Worm (Caenorhabditis elegans) whole organism, L1 larva: ENCODE data around the gene R166.2.

Experiments used
- C34B4.2 ChIP-seq: sonication (generic microtip); optimal IDR thresholded peaks from 2 replicates; lab custom pipeline; 2017; ENCODE audit warnings: mild to moderate bottlenecking, missing genetic modification characterization, missing compliant biosample characterization
- ama-1 ChIP-seq: fragments of 150-350 bp; optimal IDR thresholded peaks from 2 replicates; lab custom pipeline; 2014
- ceh-82 ChIP-seq, 3 experiments: fragments of 150-350 bp in 1 of 3; sonication (generic microtip) in 2 of 3; optimal IDR thresholded peaks; 2 replicates each; lab custom pipeline; 2014 to 2017; ENCODE audit warnings: missing biosample characterization in 3 of 3, missing genetic modification characterization in 3 of 3
- egl-27 ChIP-seq, 2 experiments: fragments of 150-350 bp in 1 of 2; sonication (generic microtip); optimal IDR thresholded peaks; 3 replicates each; lab custom pipeline; 2017 to 2018; ENCODE audit warnings: missing biosample characterization in 2 of 2, missing genetic modification characterization in 2 of 2, missing genetic modification reagents in 2 of 2
- fos-1 ChIP-seq: fragments of 150-350 bp; optimal IDR thresholded peaks from 2 replicates; lab custom pipeline; 2014; ENCODE audit warnings: missing biosample characterization, missing genetic modification characterization
- lin-13 ChIP-seq: fragments of 150-350 bp; optimal IDR thresholded peaks from 2 replicates; lab custom pipeline; 2014; ENCODE audit warnings: missing biosample characterization, missing genetic modification reagents, missing genetic modification characterization
- mep-1 ChIP-seq: fragments of 150-350 bp; optimal IDR thresholded peaks from 2 replicates; lab custom pipeline; 2014; ENCODE audit warnings: missing biosample characterization, missing genetic modification characterization
- nhr-237 ChIP-seq: fragments of 150-350 bp; optimal IDR thresholded peaks from 2 replicates; lab custom pipeline; 2014; ENCODE audit warnings: missing biosample characterization, missing genetic modification characterization
- snpc-4 ChIP-seq: fragments of 150-350 bp; optimal IDR thresholded peaks from 2 replicates; lab custom pipeline; 2014; ENCODE audit warnings: missing biosample characterization, missing genetic modification characterization
- swsn-7 ChIP-seq: sonication (generic microtip); optimal IDR thresholded peaks from 2 replicates; lab custom pipeline; 2016; ENCODE audit warnings: missing genetic modification characterization, missing compliant biosample characterization
- unc-86 ChIP-seq: sonication (generic microtip); optimal IDR thresholded peaks from 2 replicates; lab custom pipeline; 2016; ENCODE audit warnings: missing genetic modification characterization, missing compliant biosample characterization

- TF ChIP-seq unc-86 (tag; lab: Kevin White, UChicago) (no peak), snpc-4 (tag; lab: Kevin White, UChicago) (no peak), lin-13 (GFP tag; lab: Kevin White, UChicago) (no peak), egl-27 (tag; optimal IDR thresholded peaks at IDR 0.05; lab: Kevin White, UChicago) (no peak), C34B4.2 (tag; lab: Kevin White, UChicago) (no peak), swsn-7 (tag; lab: Kevin White, UChicago) (no peak), ama-1 (lab: Kevin White, UChicago) (no peak), fos-1 (tag; lab: Kevin White, UChicago) (no peak), mep-1 (tag; lab: Kevin White, UChicago) (no peak), nhr-237 (tag; lab: Kevin White, UChicago) (no peak), ceh-82 (tag; optimal IDR thresholded peaks at IDR 0.05; lab: Kevin White, UChicago) (no peak)
Observed at ce11 chrII:10530907-10531306, 6.6 kb downstream of the R166.2 start.
